Fruit fly (Drosophila melanogaster): ENCODE results near the gene CG3437.

The CG3437 gene

dm6 chr3L:9429665-9430607 is 27.5 kb downstream of the CG3437 start, which contains the start of the genes RpS17 and MTF-1 (continued):
- TF ChIP-seq CG13296 (GFP tag; optimal IDR thresholded peaks at IDR 0.05) (peak; percentile 58), wor (GFP tag; IDR thresholded peaks at IDR 0.05) (no peak), zen (tag; optimal IDR thresholded peaks at IDR 0.05) (no peak), p53 (GFP tag; optimal IDR thresholded peaks at IDR 0.05) (no peak), rib (GFP tag; IDR thresholded peaks at IDR 0.05) (no peak), CG7987 (GFP tag; optimal IDR thresholded peaks at IDR 0.05) (peak; percentile 64), Camta (GFP tag; optimal IDR thresholded peaks at IDR 0.05) (peak; percentile 57), nmo (GFP tag; optimal IDR thresholded peaks at IDR 0.05) (peak; percentile 48), pita (GFP tag; optimal IDR thresholded peaks at IDR 0.05) (peak; percentile 90), Antp (GFP tag; optimal IDR thresholded peaks at IDR 0.05) (no peak), BtbVII (GFP tag; optimal IDR thresholded peaks at IDR 0.05) (peak; percentile 60), CG3281 (GFP tag; optimal IDR thresholded peaks at IDR 0.05) (peak; percentile 67), shn (GFP tag; optimal IDR thresholded peaks at IDR 0.05) (peak; percentile 2), CoRest (tag; optimal IDR thresholded peaks at IDR 0.05) (peak; percentile 31), CG7745 (tag; optimal IDR thresholded peaks at IDR 0.05) (no peak), H2.0 (GFP tag; IDR thresholded peaks at IDR 0.05) (no peak), YL-1 (GFP tag; optimal IDR thresholded peaks at IDR 0.05) (peak; percentile 83), ERR (GFP tag; optimal IDR thresholded peaks at IDR 0.05) (no peak), CG30020 (tag; optimal IDR thresholded peaks at IDR 0.05) (peak; percentile 7), Deaf1 (tag; optimal IDR thresholded peaks at IDR 0.05) (peak; percentile 10), odd (GFP tag; optimal IDR thresholded peaks at IDR 0.05) (peak; percentile 71), pzg (GFP tag; optimal IDR thresholded peaks at IDR 0.05) (peak; percentile 87), trem (tag; optimal IDR thresholded peaks at IDR 0.05) (peak; percentile 19), NK7.1 (GFP tag; optimal IDR thresholded peaks at IDR 0.05) (no peak), CG10274 (GFP tag; optimal IDR thresholded peaks at IDR 0.05) (no peak), dmrt11E (tag; optimal IDR thresholded peaks at IDR 0.05) (peak; percentile 44), Fer2 (tag; optimal IDR thresholded peaks at IDR 0.05) (no peak), pum (GFP tag; optimal IDR thresholded peaks at IDR 0.05) (no peak), chm (GFP tag; IDR thresholded peaks at IDR 0.05) (peak; percentile 80), pros (GFP tag; optimal IDR thresholded peaks at IDR 0.05) (no peak), ab (GFP tag; optimal IDR thresholded peaks at IDR 0.05) (no peak), disco-r (GFP tag; optimal IDR thresholded peaks at IDR 0.05) (peak; percentile 39), CG13894 (tag; optimal IDR thresholded peaks at IDR 0.05) (peak; percentile 28), HLH54F (GFP tag; optimal IDR thresholded peaks at IDR 0.05) (no peak), CG11695 (GFP tag; IDR thresholded peaks at IDR 0.05) (no peak; the same call in 2 of the 3 replicates), Sox102F (GFP tag; optimal IDR thresholded peaks at IDR 0.05) (no peak), CG17385 (GFP tag; optimal IDR thresholded peaks at IDR 0.05) (peak; percentile 71), CG31365 (tag; optimal IDR thresholded peaks at IDR 0.05) (peak; percentile 25), Abd-B (GFP tag; optimal IDR thresholded peaks at IDR 0.05) (no peak), Hsf (GFP tag; optimal IDR thresholded peaks at IDR 0.05) (peak; percentile 63), CG17612 (GFP tag; IDR thresholded peaks at IDR 0.05) (no peak), CG18599 (GFP tag; optimal IDR thresholded peaks at IDR 0.05) (peak; percentile 44), CG11085 (GFP tag; IDR thresholded peaks at IDR 0.05) (0 out of 2 replicates have a peak, but pooled peaks have one; percentile 30), CG43689 (GFP tag; IDR thresholded peaks at IDR 0.05) (no peak), Hr78 (GFP tag; optimal IDR thresholded peaks at IDR 0.05) (no peak), CG13624 (GFP tag; optimal IDR thresholded peaks at IDR 0.05) (peak; percentile 20), Jarid2 (GFP tag; optimal IDR thresholded peaks at IDR 0.05) (peak; percentile 70), tll (GFP tag; optimal IDR thresholded peaks at IDR 0.05) (no peak)
